Fruit fly (Drosophila melanogaster): ENCODE measurements around the gene CG14957.
A peak's percentile ranks its signal among the peaks of the same experiment; 100 is the strongest.

The CG14957 gene

DNA sequence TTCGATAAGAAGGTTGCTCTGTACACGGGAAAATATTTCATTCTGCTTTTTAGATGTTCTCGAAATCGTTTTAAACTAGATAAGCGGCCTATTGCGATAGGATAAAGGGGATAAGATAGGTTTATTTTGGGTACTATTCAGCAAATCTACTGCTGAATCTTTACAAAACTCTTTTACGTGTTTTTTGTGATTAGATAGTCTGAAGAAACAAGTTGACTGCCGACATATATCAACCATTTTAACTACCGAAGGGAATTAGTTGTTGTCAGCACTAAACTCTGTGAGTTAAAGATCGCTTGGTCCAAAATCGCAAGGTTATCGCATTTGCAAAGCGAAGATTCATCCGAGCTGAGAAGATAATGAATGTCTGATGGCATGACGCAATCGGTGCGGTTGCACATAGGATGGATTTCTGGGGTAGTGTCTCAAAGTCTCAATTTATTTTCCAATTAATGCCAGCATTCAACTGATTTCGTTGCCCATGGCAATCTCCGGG, 21.1 kb upstream of the CG14957 start, which contains the start of gene Asciz:
Gene Asciz (minus strand): TSS at position 51 of the 496 bp plus-strand sequence.
- TF ChIP-seq CG15479 (GFP tag; optimal IDR thresholded peaks at IDR 0.05) (peak; percentile 4), fd102C (GFP tag; optimal IDR thresholded peaks at IDR 0.05) (no peak), CG1024 (GFP tag; IDR thresholded peaks at IDR 0.05) (no peak), CG14710 (tag; optimal IDR thresholded peaks at IDR 0.05) (no peak), CG3838 (GFP tag; optimal IDR thresholded peaks at IDR 0.05) (no peak), CG11723 (GFP tag; optimal IDR thresholded peaks at IDR 0.05) (no peak), CG7963 (GFP tag; IDR thresholded peaks at IDR 0.05; ENCODE audit: partially characterized antibody) (no peak), CG2129 (GFP tag; IDR thresholded peaks at IDR 0.05; ENCODE audit: partially characterized antibody) (no peak), tap (tag; optimal IDR thresholded peaks at IDR 0.05) (no peak), pho (GFP tag; optimal IDR thresholded peaks at IDR 0.05) (no peak), trh (GFP tag; optimal IDR thresholded peaks at IDR 0.05) (no peak), Aef1 (GFP tag; IDR thresholded peaks at IDR 0.05) (no peak), ATbp (GFP tag; optimal IDR thresholded peaks at IDR 0.05) (no peak), Rfx (GFP tag; IDR thresholded peaks at IDR 0.05) (peak; percentile 28; the same call in 1 of the 2 replicates), CG11247 (GFP tag; IDR thresholded peaks at IDR 0.05) (no peak), CG31388 (GFP tag; optimal IDR thresholded peaks at IDR 0.05) (no peak), CG10267 (tag; optimal IDR thresholded peaks at IDR 0.05) (no peak)

DNA sequence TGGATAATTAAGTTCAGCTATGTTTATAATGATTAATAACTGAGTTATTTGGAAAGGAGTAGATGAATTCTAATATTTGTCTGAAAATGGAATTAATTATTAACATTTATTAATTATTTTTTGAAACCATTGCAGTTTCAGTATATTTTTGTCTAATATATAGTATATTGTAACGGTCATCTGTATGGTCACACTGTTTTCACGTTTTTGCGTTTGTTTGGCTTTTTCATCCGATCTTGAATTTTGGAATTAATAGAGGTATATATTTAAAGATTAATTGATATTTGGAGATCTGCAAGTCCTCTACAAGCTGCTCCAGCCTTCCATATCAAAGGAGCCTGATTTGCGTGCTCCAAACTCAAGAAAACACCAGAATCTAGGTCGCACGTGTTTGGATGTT, 18.3 kb upstream of the CG14957 start, which contains the start of the genes CG32278 and CG32281:
Gene CG32278 (plus strand): TSS at position 180 of the 400 bp plus-strand sequence.
Gene CG32281 (plus strand): TSS at position 269 of the 400 bp plus-strand sequence.
- peak; percentile 67 for TF ChIP-seq CG3995 (GFP tag; optimal IDR thresholded peaks at IDR 0.05)
- peak; percentile 41 for TF ChIP-seq trem (tag; optimal IDR thresholded peaks at IDR 0.05)
- peak; percentile 9 for TF ChIP-seq Max (GFP tag; optimal IDR thresholded peaks at IDR 0.05)
- TF ChIP-seq gsb (GFP tag; IDR thresholded peaks at IDR 0.05) = no peak
- TF ChIP-seq H2.0 (GFP tag; IDR thresholded peaks at IDR 0.05) = no peak
- no peak for TF ChIP-seq gem (tag; optimal IDR thresholded peaks at IDR 0.05)
- peak; percentile 18 for TF ChIP-seq CG14710 (tag; optimal IDR thresholded peaks at IDR 0.05)
- peak; percentile 9 for TF ChIP-seq pzg (GFP tag; optimal IDR thresholded peaks at IDR 0.05)
- TF ChIP-seq MBD-R2 (GFP tag; IDR thresholded peaks at IDR 0.05) = peak; percentile 19; the same call in 1 of the 2 replicates
- TF ChIP-seq CG3838 (GFP tag; optimal IDR thresholded peaks at IDR 0.05) = no peak
- TF ChIP-seq MESR4 (GFP tag; optimal IDR thresholded peaks at IDR 0.05) = peak; percentile 47
- no peak for TF ChIP-seq Trl (optimal IDR thresholded peaks at IDR 0.05)
- no peak for TF ChIP-seq Trl (GFP tag; optimal IDR thresholded peaks at IDR 0.05)
- TF ChIP-seq stwl (tag; optimal IDR thresholded peaks at IDR 0.05) = peak; percentile 41
- TF ChIP-seq Sox102F (GFP tag; optimal IDR thresholded peaks at IDR 0.05) = no peak
- TF ChIP-seq Ets97D (GFP tag; optimal IDR thresholded peaks at IDR 0.05) = no peak
- no peak for TF ChIP-seq caup (GFP tag; optimal IDR thresholded peaks at IDR 0.05; ENCODE audit: severe bottlenecking)
- TF ChIP-seq CG9797 (GFP tag; optimal IDR thresholded peaks at IDR 0.05) = peak; percentile 52
- peak; percentile 40 for TF ChIP-seq YL-1 (GFP tag; optimal IDR thresholded peaks at IDR 0.05)
- TF ChIP-seq CG4617 (GFP tag; optimal IDR thresholded peaks at IDR 0.05; ENCODE audit: borderline replicate concordance) = peak; percentile 28
- no peak for TF ChIP-seq Antp (GFP tag; optimal IDR thresholded peaks at IDR 0.05)
- peak; percentile 11 for TF ChIP-seq BEAF-32 (GFP tag; optimal IDR thresholded peaks at IDR 0.05)
- TF ChIP-seq Myb (GFP tag; optimal IDR thresholded peaks at IDR 0.05) = peak; percentile 7
- peak; percentile 54 for TF ChIP-seq gfzf (GFP tag; optimal IDR thresholded peaks at IDR 0.05)
- no peak for TF ChIP-seq ATbp (GFP tag; optimal IDR thresholded peaks at IDR 0.05)
- no peak for TF ChIP-seq Optix (GFP tag; IDR thresholded peaks at IDR 0.05)
- no peak for TF ChIP-seq CG3407 (GFP tag; optimal IDR thresholded peaks at IDR 0.05)

Measured in whole organism, embryonic.